Worm (Caenorhabditis elegans) whole organism, mixed stage, embryonic: Measurements from ENCODE around the gene Y73F8A.5.

ENCODE experiments used
- ceh-43 ChIP-seq: fragments of 200-800 bp; sonication (Bioruptor generic); optimal IDR thresholded peaks from 2 replicates; lab custom pipeline; 2018; ENCODE audit warnings: mild to moderate bottlenecking, missing genetic modification characterization, moderate library complexity, missing compliant biosample characterization
- ces-1 ChIP-seq: fragments of 150-350 bp; optimal IDR thresholded peaks from 2 replicates; lab custom pipeline; 2014; ENCODE audit warnings: missing biosample characterization, missing genetic modification reagents, missing genetic modification characterization
- elt-1 ChIP-seq: sonication (generic microtip); optimal IDR thresholded peaks from 2 replicates; lab custom pipeline; 2017; ENCODE audit warnings: missing genetic modification characterization, mild to moderate bottlenecking, missing compliant biosample characterization, antibody characterized with exemption, moderate library complexity, borderline replicate concordance; ENCODE audit not compliant: insufficient read depth
- ham-2 ChIP-seq: fragments of 200-800 bp; sonication (Bioruptor generic); optimal IDR thresholded peaks from 2 replicates; lab custom pipeline; 2018; ENCODE audit warnings: mild to moderate bottlenecking, missing genetic modification characterization, missing compliant biosample characterization
- lin-13 ChIP-seq: fragments of 150-350 bp; optimal IDR thresholded peaks from 2 replicates; lab custom pipeline; 2014; ENCODE audit warnings: missing biosample characterization, missing genetic modification characterization
- nhr-12 ChIP-seq: fragments of 150-350 bp; optimal IDR thresholded peaks from 2 replicates; lab custom pipeline; 2014; ENCODE audit warnings: missing biosample characterization, missing genetic modification characterization
- nhr-28 ChIP-seq: fragments of 150-350 bp; optimal IDR thresholded peaks from 2 replicates; lab custom pipeline; 2014; ENCODE audit warnings: missing biosample characterization, missing genetic modification characterization
- nhr-76 ChIP-seq: sonication (generic microtip); optimal IDR thresholded peaks from 2 replicates; lab custom pipeline; 2017; ENCODE audit warnings: missing biosample characterization, missing genetic modification characterization
- unc-39 ChIP-seq: fragments of 150-350 bp; optimal IDR thresholded peaks from 2 replicates; lab custom pipeline; 2014; ENCODE audit warnings: missing biosample characterization, missing genetic modification characterization
- unc-62 ChIP-seq: fragments of 150-350 bp; optimal IDR thresholded peaks from 2 replicates; lab custom pipeline; 2014; ENCODE audit warnings: missing biosample characterization, missing genetic modification reagents, missing genetic modification characterization

DNA sequence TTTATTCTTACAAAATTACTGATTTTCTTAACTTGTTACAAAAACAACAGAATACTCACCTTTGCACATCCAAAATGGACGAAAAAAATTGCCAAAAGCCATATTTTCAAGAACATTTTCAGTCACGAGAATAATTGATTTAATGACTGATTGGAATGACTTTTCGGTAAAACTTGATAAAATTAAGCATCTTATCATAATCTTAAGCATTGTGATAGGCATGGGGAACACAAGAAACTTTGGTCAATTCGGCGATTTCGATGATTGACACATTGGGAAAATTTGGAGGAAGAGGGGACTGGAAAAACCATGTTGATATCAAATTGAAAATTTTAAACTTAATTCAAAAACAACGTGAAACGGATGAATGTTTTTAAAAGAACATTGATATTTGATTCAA, 44.2 kb upstream of the Y73F8A.5 start, which contains the start of gene Y40H7A.10:
- no peak for TF ChIP-seq nhr-76 (tag; lab: Kevin White, UChicago)
- no peak for TF ChIP-seq nhr-12 (tag; lab: Kevin White, UChicago)
- TF ChIP-seq nhr-28 (tag; lab: Kevin White, UChicago) = no peak
- no peak for TF ChIP-seq ham-2 (GFP tag; lab: Kevin White, UChicago)
- no peak for TF ChIP-seq lin-13 (tag; lab: Kevin White, UChicago)
- TF ChIP-seq ceh-43 (GFP tag; lab: Kevin White, UChicago) = no peak
- no peak for TF ChIP-seq unc-62 (GFP tag; lab: Kevin White, UChicago)
- no peak for TF ChIP-seq unc-39
- TF ChIP-seq elt-1 (tag; lab: Kevin White, UChicago) = no peak
- no peak for TF ChIP-seq ces-1
